Worm (Caenorhabditis elegans) whole organism, young adult: ENCODE data around the gene Y46B2A.4.
"Not testable (repeated sequence)": the region's sequence is repeated elsewhere in the genome, so short reads cannot be mapped to it uniquely, and the experiment has no call there.

Source experiments
- B0019.2 ChIP-seq: fragments of 200-800 bp; sonication (Bioruptor generic); conservative IDR thresholded peaks from 2 replicates; pipeline ENCODE4 v1.3.6; 2022; ENCODE audit warnings: missing genetic modification reagents, missing genetic modification characterization, missing compliant biosample characterization
- B0336.3 ChIP-seq: fragments of 200-800 bp; sonication (Bioruptor generic); IDR thresholded peaks from 2 replicates; pipeline ENCODE4 v1.3.6; 2022; ENCODE audit warnings: missing genetic modification characterization, missing compliant biosample characterization
- D2030.7 ChIP-seq: fragments of 200-800 bp; sonication (Bioruptor generic); IDR thresholded peaks from 2 replicates; pipeline ENCODE4 v1.3.6; 2022; ENCODE audit warnings: missing genetic modification reagents, missing genetic modification characterization, missing compliant biosample characterization
- F23B12.7 ChIP-seq: sonication (generic microtip); optimal IDR thresholded peaks from 2 replicates; lab custom pipeline; 2017; ENCODE audit warnings: missing genetic modification characterization, mild to moderate bottlenecking, missing compliant biosample characterization, antibody characterized with exemption, moderate library complexity; ENCODE audit not compliant: insufficient read depth
- F33H1.4 ChIP-seq: fragments of 200-800 bp; sonication (Bioruptor generic); IDR thresholded peaks from 2 replicates; pipeline ENCODE4 v1.3.6; 2022; ENCODE audit warnings: missing genetic modification reagents, missing genetic modification characterization, missing compliant biosample characterization
- F39B2.1 ChIP-seq: fragments of 200-800 bp; sonication (Bioruptor generic); IDR thresholded peaks from 2 replicates; pipeline ENCODE4 v1.3.6; 2022; ENCODE audit warnings: missing genetic modification reagents, missing genetic modification characterization, missing compliant biosample characterization
- F49E8.2 ChIP-seq: sonication (generic microtip); optimal IDR thresholded peaks from 3 replicates; lab custom pipeline; 2017; ENCODE audit warnings: missing genetic modification characterization, mild to moderate bottlenecking, missing compliant biosample characterization, antibody characterized with exemption, moderate library complexity; ENCODE audit not compliant: insufficient read depth
- F57A8.1 ChIP-seq: fragments of 200-800 bp; sonication (Bioruptor generic); optimal IDR thresholded peaks from 2 replicates; lab custom pipeline; 2018; ENCODE audit warnings: mild to moderate bottlenecking, missing genetic modification characterization, moderate library complexity, missing compliant biosample characterization
- F57C9.4 ChIP-seq: sonication (generic microtip); optimal IDR thresholded peaks from 2 replicates; lab custom pipeline; 2017; ENCODE audit warnings: mild to moderate bottlenecking, missing genetic modification characterization, missing compliant biosample characterization
- Y53G8AR.9 ChIP-seq: fragments of 200-800 bp; sonication (Bioruptor generic); conservative IDR thresholded peaks from 2 replicates; pipeline ENCODE4 v1.3.6; 2022; ENCODE audit warnings: missing genetic modification reagents, missing genetic modification characterization, missing compliant biosample characterization
- Y79H2A.3 ChIP-seq: fragments of 200-800 bp; sonication (Bioruptor generic); conservative IDR thresholded peaks from 2 replicates; pipeline ENCODE4 v1.3.6; 2022; ENCODE audit warnings: missing genetic modification reagents, missing genetic modification characterization, missing compliant biosample characterization
- aptf-2 ChIP-seq: fragments of 200-800 bp; sonication (Bioruptor generic); conservative IDR thresholded peaks from 2 replicates; pipeline ENCODE4 v1.3.6; 2022; ENCODE audit warnings: missing genetic modification reagents, missing genetic modification characterization, missing compliant biosample characterization
- athp-1 ChIP-seq: sonication (generic microtip); optimal IDR thresholded peaks from 2 replicates; lab custom pipeline; 2017; ENCODE audit warnings: mild to moderate bottlenecking, missing genetic modification characterization, missing compliant biosample characterization
- ccch-3 ChIP-seq: fragments of 200-800 bp; sonication (Bioruptor generic); optimal IDR thresholded peaks from 2 replicates; lab custom pipeline; 2018; ENCODE audit warnings: mild to moderate bottlenecking, missing genetic modification characterization, missing compliant biosample characterization
- cebp-2 ChIP-seq: fragments of 200-800 bp; sonication (Bioruptor generic); IDR thresholded peaks from 2 replicates; pipeline ENCODE4 v1.3.6; 2022; ENCODE audit warnings: missing genetic modification characterization, missing compliant biosample characterization
- ceh-58 ChIP-seq: fragments of 200-800 bp; sonication (Bioruptor generic); IDR thresholded peaks from 2 replicates; pipeline ENCODE4 v1.3.6; 2022; ENCODE audit warnings: missing genetic modification characterization, missing compliant biosample characterization
- chd-7 ChIP-seq: sonication (generic microtip); optimal IDR thresholded peaks from 2 replicates; lab custom pipeline; 2016; ENCODE audit warnings: mild to moderate bottlenecking, missing genetic modification characterization, moderate library complexity, missing compliant biosample characterization
- dox-1 ChIP-seq: fragments of 200-800 bp; sonication (Bioruptor generic); IDR thresholded peaks from 2 replicates; pipeline ENCODE4 v1.3.6; 2022; ENCODE audit warnings: missing genetic modification reagents, missing genetic modification characterization, missing compliant biosample characterization
- dpl-1 ChIP-seq: fragments of 150-350 bp; optimal IDR thresholded peaks from 2 replicates; lab custom pipeline; 2014; ENCODE audit warnings: missing biosample characterization, missing genetic modification reagents, missing genetic modification characterization
- gei-17 ChIP-seq: fragments of 200-800 bp; sonication (Bioruptor generic); optimal IDR thresholded peaks from 2 replicates; lab custom pipeline; 2018; ENCODE audit warnings: mild to moderate bottlenecking, missing genetic modification characterization, missing compliant biosample characterization
- him-1 ChIP-seq: sonication (generic microtip); optimal IDR thresholded peaks from 2 replicates; lab custom pipeline; 2016; ENCODE audit warnings: missing genotype, missing genetic modification reagents, missing genetic modification characterization, missing compliant biosample characterization
- hlh-12 ChIP-seq: sonication (generic microtip); optimal IDR thresholded peaks from 2 replicates; lab custom pipeline; 2016; ENCODE audit warnings: missing genetic modification characterization, missing compliant biosample characterization
- hmg-1.2 ChIP-seq: fragments of 200-800 bp; sonication (Bioruptor generic); IDR thresholded peaks from 2 replicates; pipeline ENCODE4 v1.3.6; 2022; ENCODE audit warnings: missing genetic modification reagents, missing genetic modification characterization, missing compliant biosample characterization
- lin-26 ChIP-seq: fragments of 200-800 bp; sonication (Bioruptor generic); IDR thresholded peaks from 2 replicates; pipeline ENCODE4 v1.3.6; 2022; ENCODE audit warnings: missing genetic modification reagents, missing genetic modification characterization, missing compliant biosample characterization
- lin-54 ChIP-seq: fragments of 200-800 bp; sonication (Bioruptor generic); optimal IDR thresholded peaks from 2 replicates; lab custom pipeline; 2018; ENCODE audit warnings: mild to moderate bottlenecking, missing genetic modification characterization, missing compliant biosample characterization
- lir-1 ChIP-seq: fragments of 200-800 bp; sonication (Bioruptor generic); conservative IDR thresholded peaks from 2 replicates; pipeline ENCODE4 v1.3.6; 2022; ENCODE audit warnings: missing genetic modification reagents, missing genetic modification characterization, missing compliant biosample characterization
- lsy-27 ChIP-seq: sonication (generic microtip); optimal IDR thresholded peaks from 2 replicates; lab custom pipeline; 2017; ENCODE audit warnings: missing genetic modification characterization, mild to moderate bottlenecking, missing compliant biosample characterization, antibody characterized with exemption, missing genotype, borderline replicate concordance; ENCODE audit not compliant: insufficient read depth
- mxl-1 ChIP-seq: sonication (generic microtip); optimal IDR thresholded peaks from 2 replicates; lab custom pipeline; 2016; ENCODE audit warnings: missing genetic modification characterization, missing compliant biosample characterization
- nhr-27 ChIP-seq: fragments of 200-800 bp; sonication (Bioruptor generic); optimal IDR thresholded peaks from 2 replicates; lab custom pipeline; 2018; ENCODE audit warnings: mild to moderate bottlenecking, missing genetic modification characterization, moderate library complexity, missing compliant biosample characterization
- nhr-80 ChIP-seq: sonication (generic microtip); optimal IDR thresholded peaks from 2 replicates; lab custom pipeline; 2016; ENCODE audit warnings: missing genetic modification characterization, missing compliant biosample characterization
- nhr-90 ChIP-seq: sonication (generic microtip); optimal IDR thresholded peaks from 2 replicates; lab custom pipeline; 2016; ENCODE audit warnings: missing genotype, mild to moderate bottlenecking, missing genetic modification characterization, missing compliant biosample characterization
- rec-8 ChIP-seq, 2 experiments: sonication (generic microtip); optimal IDR thresholded peaks; 2 replicates each; lab custom pipeline; 2016; ENCODE audit warnings: mild to moderate bottlenecking in 2 of 2, missing genetic modification characterization in 2 of 2, missing genetic modification reagents in 2 of 2, missing genotype in 2 of 2, missing biosample characterization in 1 of 2, missing compliant biosample characterization in 1 of 2, moderate library complexity in 1 of 2
- somi-1 ChIP-seq: fragments of 200-800 bp; sonication (Bioruptor generic); optimal IDR thresholded peaks from 2 replicates; lab custom pipeline; 2018; ENCODE audit warnings: mild to moderate bottlenecking, missing genetic modification characterization, missing compliant biosample characterization
- tbx-9 ChIP-seq: sonication (generic microtip); optimal IDR thresholded peaks from 2 replicates; lab custom pipeline; 2016; ENCODE audit warnings: borderline replicate concordance, missing genetic modification characterization, inconsistent platforms, missing compliant biosample characterization
- tlf-1 ChIP-seq: fragments of 200-800 bp; sonication (Bioruptor generic); optimal IDR thresholded peaks from 2 replicates; lab custom pipeline; 2018; ENCODE audit warnings: mild to moderate bottlenecking, missing genetic modification characterization, missing compliant biosample characterization
- unc-130 ChIP-seq: sonication (generic microtip); optimal IDR thresholded peaks from 2 replicates; lab custom pipeline; 2016; ENCODE audit warnings: missing genetic modification reagents, missing genetic modification characterization, missing compliant biosample characterization
- ztf-18 ChIP-seq: sonication (generic microtip); optimal IDR thresholded peaks from 2 replicates; lab custom pipeline; 2016; ENCODE audit warnings: missing genotype, mild to moderate bottlenecking, missing genetic modification characterization, missing compliant biosample characterization
- ztf-22 ChIP-seq: fragments of 200-800 bp; sonication (Bioruptor generic); optimal IDR thresholded peaks from 2 replicates; lab custom pipeline; 2018; ENCODE audit warnings: mild to moderate bottlenecking, missing genetic modification characterization, moderate library complexity, missing compliant biosample characterization
- ztf-28 ChIP-seq: fragments of 200-800 bp; sonication (Bioruptor generic); IDR thresholded peaks from 2 replicates; pipeline ENCODE4 v1.3.6; 2022; ENCODE audit warnings: missing genetic modification reagents, missing genetic modification characterization, missing compliant biosample characterization

Y46B2A.4 gene

DNA sequence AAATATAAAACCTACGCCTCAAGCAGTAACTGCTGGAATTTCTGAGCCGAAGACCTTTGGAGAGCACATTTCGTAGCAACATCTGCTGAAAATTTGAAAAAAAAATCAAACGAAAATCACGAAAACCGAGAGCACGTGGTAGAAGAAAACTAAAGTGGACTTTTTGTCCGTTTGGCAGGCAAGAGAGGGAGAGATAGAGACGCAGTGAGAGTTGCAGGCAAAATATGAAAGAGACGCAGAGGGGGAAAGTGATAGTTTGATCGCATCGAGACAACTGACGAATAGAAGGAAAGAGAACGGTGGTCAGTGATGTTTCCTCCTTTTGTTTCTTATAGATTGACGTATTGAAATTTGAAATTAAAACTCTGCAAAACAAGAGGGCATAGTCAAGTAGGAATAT is 13.1 kb upstream of the Y46B2A.4 start, which contains the start of the genes acdh-9 and F28A10.13 (continued):
- TF ChIP-seq nhr-80 (tag; lab: Kevin White, UChicago) (peak; percentile 74), hlh-12 (tag; lab: Kevin White, UChicago) (no peak), rec-8 (tag; optimal IDR thresholded peaks at IDR 0.05; lab: Kevin White, UChicago) (no peak), aptf-2 (GFP tag; lab: Robert Waterston, UW) (no peak), ztf-28 (no peak), nhr-90 (tag; lab: Kevin White, UChicago) (peak; percentile 0), somi-1 (GFP tag; lab: Kevin White, UChicago) (no peak), B0336.3 (GFP tag; lab: Robert Waterston, UW) (peak; percentile 70)

DNA sequence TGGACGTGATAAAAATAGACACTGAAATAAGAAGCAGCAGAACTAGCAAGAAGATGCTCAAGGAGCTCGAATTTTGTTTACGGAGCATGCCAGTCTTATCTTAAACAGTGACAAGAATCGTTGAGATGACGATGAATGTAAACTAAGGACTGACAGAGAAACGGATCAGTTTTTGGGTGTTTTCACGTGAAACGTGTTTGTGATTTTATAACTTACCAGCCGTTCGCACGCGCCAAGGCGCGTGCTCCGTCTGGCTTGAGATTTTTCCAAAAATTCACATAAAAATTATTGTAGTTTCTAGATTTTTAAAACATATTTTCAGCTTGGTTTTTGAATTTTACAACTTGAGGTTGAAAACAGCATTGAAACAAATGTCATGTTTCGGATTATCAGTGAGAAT is 11.1 kb upstream of the Y46B2A.4 start, which contains the start of gene F28A10.5:
TSS of gene F28A10.5 (minus strand) at position 101 of the 400 bp plus-strand sequence.
- TF ChIP-seq nhr-27; ccch-3 (GFP tag; lab: Kevin White, UChicago); ztf-18 (tag; lab: Kevin White, UChicago): not testable (repeated sequence)
- TF ChIP-seq, all 124 proteins: peak for 0; not testable (repeated sequence) for 124

DNA sequence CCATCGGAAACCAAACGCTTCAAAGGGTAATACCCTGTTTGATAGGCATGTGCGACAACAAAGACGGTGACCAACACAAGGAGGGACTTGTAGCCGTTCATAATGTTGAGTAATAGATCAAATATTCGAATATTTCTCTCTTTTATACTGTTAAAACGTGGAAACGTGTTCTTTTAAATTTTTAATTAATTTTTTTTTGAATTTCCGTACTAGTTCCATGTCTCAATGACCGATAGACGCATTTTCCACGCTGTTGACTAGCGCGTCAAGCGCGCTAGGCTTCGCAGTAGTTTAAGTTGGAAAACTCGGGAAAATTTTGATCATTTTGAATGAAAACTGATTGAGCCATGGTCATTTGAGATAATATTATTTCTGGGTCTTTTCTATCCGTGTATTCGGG is 5.1 kb downstream of the Y46B2A.4 start, which contains the start of gene Y46B2A.3:
TSS of gene Y46B2A.3 (minus strand) at position 101 of the 400 bp plus-strand sequence.
- TF ChIP-seq F33H1.4 = no peak

DNA sequence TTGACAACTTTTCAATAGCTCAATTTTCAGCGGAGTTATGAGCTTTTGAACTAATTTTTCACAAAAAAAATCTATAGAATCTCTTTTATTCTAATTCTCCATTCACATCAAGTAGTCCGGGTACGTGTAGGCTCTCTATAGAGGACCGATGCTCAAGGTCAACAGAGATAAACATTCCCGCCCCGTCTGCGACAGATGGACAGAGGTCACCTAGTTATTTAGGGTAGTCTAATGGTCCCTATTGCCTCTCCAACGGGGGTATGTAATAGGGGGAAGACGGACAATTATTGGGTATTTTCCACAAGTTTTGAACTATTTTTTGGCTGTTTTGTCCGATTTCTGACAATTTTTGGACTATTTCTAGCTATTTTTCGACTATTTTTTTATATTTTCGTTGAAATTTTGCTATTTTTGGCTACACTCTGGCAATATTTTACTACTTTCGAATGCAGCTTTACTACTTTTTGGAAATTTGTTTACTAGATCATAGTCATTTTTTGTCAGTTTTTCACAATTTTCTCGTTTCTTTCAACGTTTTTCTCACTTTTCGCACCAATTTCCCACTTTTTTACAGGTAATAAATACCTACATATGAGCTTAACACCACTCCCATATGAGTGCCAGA is 6.7 kb downstream of the Y46B2A.4 start, which contains the start of gene fbxc-51:
TSS of gene fbxc-51 (plus strand) at position 575 of the 625 bp plus-strand sequence.
- TF ChIP-seq F23B12.7 (tag; lab: Kevin White, UChicago) (no peak), dox-1 (GFP tag; lab: Robert Waterston, UW) (no peak), chd-7 (tag; lab: Kevin White, UChicago) (no peak), hmg-1.2 (no peak), tlf-1 (GFP tag; lab: Kevin White, UChicago) (no peak), mxl-1 (no peak), B0019.2 (GFP tag; lab: Robert Waterston, UW) (no peak), lsy-27 (tag; lab: Kevin White, UChicago) (no peak), hlh-12 (tag; lab: Kevin White, UChicago) (no peak), D2030.7 (GFP tag; lab: Robert Waterston, UW) (no peak), unc-130 (GFP tag; lab: Kevin White, UChicago) (no peak), lir-1 (GFP tag; lab: Robert Waterston, UW) (no peak), Y53G8AR.9 (GFP tag; lab: Robert Waterston, UW) (no peak), lin-54 (GFP tag; lab: Kevin White, UChicago) (no peak), ceh-58 (GFP tag; lab: Robert Waterston, UW) (no peak)
- TF ChIP-seq, all 124 proteins: peak for 0

DNA sequence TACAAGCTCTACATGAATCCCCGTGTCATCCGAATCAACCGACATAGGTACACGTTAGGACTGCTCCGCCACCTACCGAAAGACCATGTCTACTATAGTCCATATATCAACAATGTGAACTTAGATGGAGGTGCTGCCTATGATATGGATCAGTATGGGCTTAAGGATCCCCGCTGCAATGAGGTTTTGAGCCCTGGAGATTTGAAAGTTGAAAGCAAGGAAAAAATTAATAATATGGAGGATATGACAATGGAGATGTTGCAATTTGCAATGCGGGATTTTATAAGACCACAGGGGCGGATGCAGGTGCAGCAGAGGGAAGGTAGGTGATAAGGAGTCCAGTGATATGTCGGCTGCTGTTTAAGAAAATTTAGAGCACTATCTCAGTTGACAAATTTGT is 7.7 kb downstream of the Y46B2A.4 start:
- TF ChIP-seq athp-1 (no peak), F49E8.2 (tag; lab: Kevin White, UChicago) (no peak), F57A8.1 (GFP tag; lab: Kevin White, UChicago) (no peak), tlf-1 (GFP tag; lab: Kevin White, UChicago) (no peak), F39B2.1 (GFP tag; lab: Robert Waterston, UW) (no peak), ztf-22 (GFP tag; lab: Kevin White, UChicago) (no peak), lin-26 (no peak), mxl-1 (no peak), dpl-1 (GFP tag; lab: Kevin White, UChicago) (no peak), him-1 (tag; lab: Kevin White, UChicago) (no peak), Y79H2A.3 (GFP tag; lab: Robert Waterston, UW) (no peak), tbx-9 (no peak), gei-17 (no peak), cebp-2 (GFP tag; lab: Robert Waterston, UW) (no peak), F57C9.4 (tag; lab: Kevin White, UChicago) (no peak)
